Fruit fly (Drosophila melanogaster) whole organism, embryonic: Measurements from ENCODE around the gene Muc18B.

ENCODE experiments used
- Atf6 ChIP-seq: fragments of 200-800 bp; sonication (Bioruptor generic); IDR thresholded peaks from 2 replicates; pipeline ENCODE4 v1.3.6; 2022; ENCODE audit warnings: missing biosample characterization, missing genetic modification characterization
- BtbVII ChIP-seq: fragments of 200-800 bp; sonication (Bioruptor generic); optimal IDR thresholded peaks from 3 replicates; lab custom pipeline; 2017; ENCODE audit warnings: missing biosample characterization, mild to moderate bottlenecking, missing genetic modification characterization
- CG10267 ChIP-seq: fragments of 200-800 bp; sonication (Bioruptor generic); optimal IDR thresholded peaks from 2 replicates; lab custom pipeline; 2018; ENCODE audit warnings: missing biosample characterization, mild to moderate bottlenecking, missing genetic modification characterization, moderate library complexity
- CG10462 ChIP-seq: fragments of 200-800 bp; sonication (Bioruptor generic); optimal IDR thresholded peaks from 2 replicates; lab custom pipeline; 2016; ENCODE audit warnings: missing biosample characterization, missing genetic modification characterization
- CG10654 ChIP-seq: fragments of 200-800 bp; sonication (Bioruptor generic); optimal IDR thresholded peaks from 2 replicates; lab custom pipeline; 2016; ENCODE audit warnings: missing biosample characterization, missing genetic modification characterization
- CG12769 ChIP-seq: fragments of 200-800 bp; sonication (Bioruptor generic); optimal IDR thresholded peaks from 2 replicates; lab custom pipeline; 2019; ENCODE audit warnings: missing biosample characterization, mild to moderate bottlenecking, missing genetic modification characterization, moderate library complexity
- CG13894 ChIP-seq: fragments of 200-800 bp; sonication (Bioruptor generic); optimal IDR thresholded peaks from 3 replicates; lab custom pipeline; 2018; ENCODE audit warnings: missing biosample characterization, mild to moderate bottlenecking, missing genetic modification characterization, moderate library complexity
- CG14710 ChIP-seq: fragments of 200-800 bp; sonication (Bioruptor generic); optimal IDR thresholded peaks from 3 replicates; lab custom pipeline; 2019; ENCODE audit warnings: missing biosample characterization, mild to moderate bottlenecking, missing genetic modification characterization, moderate library complexity
- CG15514 ChIP-seq: fragments of 200-800 bp; sonication (Bioruptor generic); optimal IDR thresholded peaks from 3 replicates; lab custom pipeline; 2017; ENCODE audit warnings: missing biosample characterization, missing genetic modification characterization, mild to moderate bottlenecking, moderate library complexity, missing genetic modification reagents
- CG17186 ChIP-seq: fragments of 200-800 bp; sonication (Bioruptor generic); optimal IDR thresholded peaks from 3 replicates; lab custom pipeline; 2017; ENCODE audit warnings: missing biosample characterization, missing genetic modification reagents, missing genetic modification characterization
- CG17361 ChIP-seq: fragments of 200-800 bp; sonication (Bioruptor generic); IDR thresholded peaks from 3 replicates; pipeline ENCODE4 v1.3.6; 2022; ENCODE audit warnings: missing biosample characterization, missing genetic modification characterization
- CG17829 ChIP-seq: fragments of 200-800 bp; optimal IDR thresholded peaks from 2 replicates; lab custom pipeline; 2019; ENCODE audit warnings: missing biosample characterization, mild to moderate bottlenecking, missing genetic modification characterization, moderate library complexity
- CG30020 ChIP-seq: fragments of 200-800 bp; optimal IDR thresholded peaks from 2 replicates; lab custom pipeline; 2019; ENCODE audit warnings: missing biosample characterization, mild to moderate bottlenecking, missing genetic modification characterization, moderate library complexity
- CG32532 ChIP-seq: fragments of 200-800 bp; sonication (Bioruptor generic); IDR thresholded peaks from 2 replicates; pipeline ENCODE4 v1.3.6; 2022; ENCODE audit warnings: missing biosample characterization, missing genetic modification characterization
- CG3281 ChIP-seq: fragments of 200-800 bp; sonication (Bioruptor generic); optimal IDR thresholded peaks from 3 replicates; lab custom pipeline; 2017; ENCODE audit warnings: missing biosample characterization, mild to moderate bottlenecking, missing genetic modification characterization
- CG33213 ChIP-seq: fragments of 200-800 bp; sonication (Bioruptor generic); optimal IDR thresholded peaks from 3 replicates; lab custom pipeline; 2016; ENCODE audit warnings: missing biosample characterization, missing genetic modification characterization
- CG7987 ChIP-seq: fragments of 200-800 bp; sonication (Bioruptor generic); optimal IDR thresholded peaks from 2 replicates; lab custom pipeline; 2018; ENCODE audit warnings: missing biosample characterization, mild to moderate bottlenecking, missing genetic modification characterization, moderate library complexity
- CG8290 ChIP-seq, 3 experiments: fragments of 200-800 bp; sonication (Bioruptor generic); optimal IDR thresholded peaks; 2 replicates each; lab custom pipeline; 2016 to 2019; ENCODE audit warnings: missing biosample characterization in 3 of 3, missing genetic modification characterization in 3 of 3, mild to moderate bottlenecking in 2 of 3, moderate library complexity in 1 of 3
- CG9932 ChIP-seq: fragments of 200-800 bp; sonication (Bioruptor generic); IDR thresholded peaks from 2 replicates; pipeline ENCODE4 v1.3.6; 2022; ENCODE audit warnings: missing biosample characterization, missing genetic modification characterization
- Dp ChIP-seq: fragments of 200-800 bp; sonication (Bioruptor generic); optimal IDR thresholded peaks from 2 replicates; lab custom pipeline; 2018; ENCODE audit warnings: missing biosample characterization, mild to moderate bottlenecking, missing genetic modification characterization, moderate library complexity
- E2f2 ChIP-seq: fragments of 200-800 bp; sonication (Bioruptor generic); IDR thresholded peaks from 2 replicates; pipeline ENCODE4 v1.3.6; 2022; ENCODE audit warnings: missing biosample characterization, missing genetic modification characterization
- Elba2 ChIP-seq: fragments of 200-800 bp; sonication (Bioruptor generic); optimal IDR thresholded peaks from 3 replicates; lab custom pipeline; 2016; ENCODE audit warnings: missing biosample characterization, missing genetic modification characterization
- Fer1 ChIP-seq: fragments of 200-800 bp; sonication (Bioruptor generic); optimal IDR thresholded peaks from 2 replicates; lab custom pipeline; 2017; ENCODE audit warnings: missing biosample characterization, mild to moderate bottlenecking, missing genetic modification characterization
- HLH4C ChIP-seq: fragments of 200-800 bp; sonication (Bioruptor generic); IDR thresholded peaks from 3 replicates; pipeline ENCODE4 v1.3.6; 2022; ENCODE audit warnings: missing biosample characterization, missing genetic modification characterization; ENCODE audit not compliant: partially characterized antibody
- Hr51 ChIP-seq, 2 experiments: fragments of 200-800 bp; sonication (Bioruptor generic); optimal IDR thresholded peaks; 2 replicates in 1 of 2; 3 replicates in 1 of 2; lab custom pipeline; 2016 to 2018; ENCODE audit warnings: missing biosample characterization in 2 of 2, missing genetic modification characterization in 2 of 2, mild to moderate bottlenecking in 1 of 2, moderate library complexity in 1 of 2
- Lhr ChIP-seq: fragments of 200-800 bp; sonication (Bioruptor generic); optimal IDR thresholded peaks from 3 replicates; lab custom pipeline; 2017; ENCODE audit warnings: mild to moderate bottlenecking, missing biosample characterization, missing genetic modification reagents, missing genetic modification characterization
- Mrtf ChIP-seq: fragments of 200-800 bp; sonication (Bioruptor generic); IDR thresholded peaks from 3 replicates; pipeline ENCODE4 v1.3.6; 2022; ENCODE audit warnings: missing biosample characterization, missing genetic modification characterization
- Sry-δ ChIP-seq: fragments of 200-800 bp; sonication (Bioruptor generic); optimal IDR thresholded peaks from 2 replicates; lab custom pipeline; 2016; ENCODE audit warnings: missing biosample characterization, missing genetic modification characterization
- ato ChIP-seq: fragments of 200-800 bp; sonication (Bioruptor generic); IDR thresholded peaks from 2 replicates; pipeline ENCODE4 v1.3.6; 2022; ENCODE audit warnings: missing biosample characterization, missing genetic modification characterization; ENCODE audit not compliant: partially characterized antibody
- bsh ChIP-seq, 2 experiments: fragments of 200-800 bp; sonication (Bioruptor generic); optimal IDR thresholded peaks; 2 replicates each; lab custom pipeline; 2017 to 2018; ENCODE audit warnings: mild to moderate bottlenecking in 2 of 2, missing biosample characterization in 2 of 2, missing genetic modification characterization in 2 of 2, moderate library complexity in 1 of 2
- chif ChIP-seq, 2 experiments: fragments of 200-800 bp; sonication (Bioruptor generic); optimal IDR thresholded peaks; 3 replicates each; lab custom pipeline; 2016; ENCODE audit warnings: missing biosample characterization in 2 of 2, missing genetic modification characterization in 2 of 2
- chinmo ChIP-seq: fragments of 200-800 bp; sonication (Bioruptor generic); IDR thresholded peaks from 4 replicates; pipeline ENCODE4 v1.3.6; 2022; ENCODE audit warnings: missing biosample characterization, missing genetic modification characterization; ENCODE audit not compliant: partially characterized antibody
- crol ChIP-seq: fragments of 200-800 bp; sonication (Bioruptor generic); IDR thresholded peaks from 2 replicates; pipeline ENCODE4 v1.3.6; 2022; ENCODE audit warnings: missing biosample characterization, missing genetic modification characterization
- exex ChIP-seq: fragments of 200-800 bp; sonication (Bioruptor generic); optimal IDR thresholded peaks from 4 replicates; lab custom pipeline; 2018; ENCODE audit warnings: missing biosample characterization, mild to moderate bottlenecking, missing genetic modification characterization, moderate library complexity
- fru ChIP-seq: fragments of >200 bp; optimal IDR thresholded peaks from 2 replicates; lab custom pipeline; 2017
- gfzf ChIP-seq: fragments of 200-800 bp; sonication (Bioruptor generic); optimal IDR thresholded peaks from 2 replicates; lab custom pipeline; 2016; ENCODE audit warnings: missing biosample characterization, mild to moderate bottlenecking, missing genetic modification characterization, moderate library complexity
- her ChIP-seq: fragments of 200-800 bp; sonication (Bioruptor generic); optimal IDR thresholded peaks from 2 replicates; lab custom pipeline; 2016; ENCODE audit warnings: missing biosample characterization, missing genetic modification characterization
- insv ChIP-seq, 2 experiments: fragments of 200-800 bp; sonication (Bioruptor generic); optimal IDR thresholded peaks; 3 replicates each; lab custom pipeline; 2016 to 2018; ENCODE audit warnings: missing biosample characterization in 2 of 2, missing genetic modification characterization in 2 of 2
- lov ChIP-seq, 2 experiments: fragments of 200-800 bp in 1 of 2; fragments of >200 bp in 1 of 2; sonication (Bioruptor generic) in 1 of 2; IDR thresholded peaks in 1 of 2; optimal IDR thresholded peaks in 1 of 2; 2 replicates in 1 of 2; 3 replicates in 1 of 2; pipeline versions ENCODE4 v1.3.6 to Lab custom; 2017 to 2022; ENCODE audit warnings: missing biosample characterization in 1 of 2, missing genetic modification characterization in 1 of 2
- luna ChIP-seq: fragments of 200-800 bp; sonication (Bioruptor generic); optimal IDR thresholded peaks from 2 replicates; lab custom pipeline; 2016; ENCODE audit warnings: missing biosample characterization, missing genetic modification characterization
- nerfin-1 ChIP-seq: fragments of 200-800 bp; sonication (Bioruptor generic); optimal IDR thresholded peaks from 3 replicates; lab custom pipeline; 2019; ENCODE audit warnings: missing biosample characterization, mild to moderate bottlenecking, missing genetic modification characterization, moderate library complexity
- sens-2 ChIP-seq: fragments of 200-800 bp; sonication (Bioruptor generic); IDR thresholded peaks from 2 replicates; pipeline ENCODE4 v1.3.6; 2022; ENCODE audit warnings: missing biosample characterization, missing genetic modification characterization
- slou ChIP-seq: fragments of 200-800 bp; sonication (Bioruptor generic); optimal IDR thresholded peaks from 3 replicates; lab custom pipeline; 2016; ENCODE audit warnings: missing biosample characterization, missing genetic modification characterization
- ssp ChIP-seq: fragments of 200-800 bp; sonication (Bioruptor generic); IDR thresholded peaks from 2 replicates; pipeline ENCODE4 v1.3.6; 2022; ENCODE audit warnings: missing biosample characterization, missing genetic modification characterization
- sug ChIP-seq: fragments of 200-800 bp; optimal IDR thresholded peaks from 2 replicates; lab custom pipeline; 2019; ENCODE audit warnings: missing biosample characterization, mild to moderate bottlenecking, missing genetic modification characterization, moderate library complexity
- tx ChIP-seq: fragments of 200-800 bp; sonication (Bioruptor generic); optimal IDR thresholded peaks from 2 replicates; lab custom pipeline; 2016; ENCODE audit warnings: missing biosample characterization, missing genetic modification characterization
- wdn ChIP-seq: fragments of 200-800 bp; sonication (Bioruptor generic); IDR thresholded peaks from 2 replicates; pipeline ENCODE4 v1.3.6; 2022; ENCODE audit warnings: missing biosample characterization, missing genetic modification characterization

The Muc18B gene

dm6 chrX:19201630-19202029 is 13.7 kb upstream of the Muc18B start, which contains the start of gene CG7990 (continued):
- no peak for TF ChIP-seq bsh (GFP tag; optimal IDR thresholded peaks at IDR 0.05; lab: Kevin White, UChicago)
- no peak; the same call in 1 of the 2 replicates for TF ChIP-seq crol (GFP tag; lab: Robert Waterston, UW)

- peak; percentile 94 for TF ChIP-seq gfzf (GFP tag; lab: Kevin White, UChicago)
- peak; percentile 58 for TF ChIP-seq E2f2 (GFP tag; lab: Robert Waterston, UW)
- peak; percentile 30 for TF ChIP-seq sug
- TF ChIP-seq Lhr, result peak; percentile 60
- TF ChIP-seq CG33213 (GFP tag; lab: Kevin White, UChicago), result peak; percentile 74
- no peak for TF ChIP-seq tx (GFP tag; lab: Kevin White, UChicago)
- peak; percentile 7 for TF ChIP-seq Elba2
- no peak for TF ChIP-seq CG3281
- peak; percentile 57 for TF ChIP-seq CG17829 (tag; lab: Kevin White, UChicago)
- peak; percentile 40; the same call in 1 of the 2 replicates for TF ChIP-seq CG32532 (GFP tag; lab: Robert Waterston, UW)
- TF ChIP-seq CG8290 (GFP tag; optimal IDR thresholded peaks at IDR 0.05; lab: Kevin White, UChicago), result peak; percentile 55
- peak in 1 of 2 experiments; percentile 81 for TF ChIP-seq CG8290 (tag; optimal IDR thresholded peaks at IDR 0.05; lab: Kevin White, UChicago)
- no peak for TF ChIP-seq CG12769 (tag; lab: Kevin White, UChicago)
- no peak for TF ChIP-seq chinmo
- TF ChIP-seq CG13894 (tag; lab: Kevin White, UChicago), result peak; percentile 39
- TF ChIP-seq CG17186 (GFP tag; lab: Kevin White, UChicago), result peak; percentile 52
- peak; percentile 23 for TF ChIP-seq nerfin-1 (tag; lab: Kevin White, UChicago)
- TF ChIP-seq CG17361, result peak; percentile 17; the same call in 1 of the 3 replicates
- TF ChIP-seq CG10267 (tag; lab: Kevin White, UChicago), result peak; percentile 85
- TF ChIP-seq CG10462 (GFP tag; lab: Kevin White, UChicago), result peak; percentile 57
- no peak for TF ChIP-seq CG10654 (GFP tag; lab: Kevin White, UChicago)
- peak; percentile 44; the same call in 1 of the 2 replicates for TF ChIP-seq CG9932
- TF ChIP-seq CG7987 (GFP tag; lab: Kevin White, UChicago), result peak; percentile 2
- TF ChIP-seq ato (GFP tag; lab: Robert Waterston, UW), result 0 out of 2 replicates have a peak, but pooled peaks have one; percentile 38
- TF ChIP-seq Sry-δ, result peak; percentile 69
- TF ChIP-seq ssp (GFP tag; lab: Robert Waterston, UW), result peak; percentile 42; the same call in 1 of the 2 replicates
- TF ChIP-seq chif (GFP tag; optimal IDR thresholded peaks at IDR 0.05; lab: Kevin White, UChicago), result peak in 1 of 2 experiments; percentile 48
- no peak for TF ChIP-seq wdn
- 0 out of 2 replicates have a peak, but pooled peaks have one; percentile 33 for TF ChIP-seq Atf6 (GFP tag; lab: Robert Waterston, UW)
- TF ChIP-seq sens-2 (GFP tag; lab: Robert Waterston, UW), result no peak
- no peak for TF ChIP-seq BtbVII
- TF ChIP-seq insv (GFP tag; optimal IDR thresholded peaks at IDR 0.05; lab: Kevin White, UChicago), result peak in 1 of 2 experiments; percentile 47
- TF ChIP-seq fru (lab: Kevin White, UChicago), result no peak
- TF ChIP-seq HLH4C, result 0 out of 3 replicates have a peak, but pooled peaks have one; percentile 25
- peak; percentile 40 for TF ChIP-seq CG30020 (tag; lab: Kevin White, UChicago)
- TF ChIP-seq lov (optimal IDR thresholded peaks at IDR 0.05; lab: Kevin White, UChicago), result no peak
- TF ChIP-seq lov (GFP tag; IDR thresholded peaks at IDR 0.05; lab: Robert Waterston, UW), result no peak
- peak; percentile 55 for TF ChIP-seq exex (tag; lab: Kevin White, UChicago)
- no peak for TF ChIP-seq Mrtf (GFP tag; lab: Robert Waterston, UW)
- no peak for TF ChIP-seq her (GFP tag; lab: Kevin White, UChicago)
- TF ChIP-seq CG15514 (GFP tag; lab: Kevin White, UChicago), result peak; percentile 57
- peak in 1 of 2 experiments; percentile 14 for TF ChIP-seq Hr51 (GFP tag; optimal IDR thresholded peaks at IDR 0.05; lab: Kevin White, UChicago)
- peak; percentile 35 for TF ChIP-seq slou
- peak; percentile 56 for TF ChIP-seq Dp (GFP tag; lab: Kevin White, UChicago)
- TF ChIP-seq CG14710, result peak; percentile 69
- TF ChIP-seq luna (GFP tag; lab: Kevin White, UChicago), result peak; percentile 10
- peak; percentile 13 for TF ChIP-seq Fer1 (GFP tag; lab: Kevin White, UChicago)
Measured at dm6 chrX:19208014-19208413, 7.3 kb upstream of the Muc18B start, which contains the start of gene Ulp1. TSS of gene Ulp1 (minus strand) at chrX:19208187.
